Fruit fly (Drosophila melanogaster) whole organism, prepupa: ENCODE results near the gene CG13454.

ENCODE experiments used
- Blimp-1 ChIP-seq: fragments of 200-800 bp; sonication (Bioruptor generic); optimal IDR thresholded peaks from 3 replicates; lab custom pipeline; 2017; ENCODE audit warnings: missing biosample characterization, missing genetic modification characterization, mild to moderate bottlenecking, moderate library complexity, missing genetic modification reagents
- CG10669 ChIP-seq: fragments of 200-800 bp; sonication (Bioruptor generic); optimal IDR thresholded peaks from 3 replicates; lab custom pipeline; 2018; ENCODE audit warnings: missing biosample characterization, mild to moderate bottlenecking, missing genetic modification characterization, moderate library complexity
- CG11294 ChIP-seq: fragments of 200-800 bp; sonication (Bioruptor generic); IDR thresholded peaks from 2 replicates; pipeline ENCODE4 v1.3.6; 2022; ENCODE audit warnings: missing biosample characterization, missing genetic modification characterization
- CG11762 ChIP-seq: fragments of 200-800 bp; sonication (Bioruptor generic); optimal IDR thresholded peaks from 3 replicates; lab custom pipeline; 2016; ENCODE audit warnings: missing biosample characterization, missing genetic modification characterization; ENCODE audit not compliant: insufficient read depth
- CG11902 ChIP-seq: fragments of 200-800 bp; sonication (Bioruptor generic); optimal IDR thresholded peaks from 3 replicates; lab custom pipeline; 2016; ENCODE audit warnings: missing biosample characterization, missing genetic modification characterization
- CG15336 ChIP-seq: fragments of 200-800 bp; sonication (Bioruptor generic); IDR thresholded peaks from 2 replicates; pipeline ENCODE4 v1.3.6; 2022; ENCODE audit warnings: missing biosample characterization, missing genetic modification characterization
- CG3032 ChIP-seq: fragments of 200-800 bp; optimal IDR thresholded peaks from 2 replicates; lab custom pipeline; 2019; ENCODE audit warnings: missing biosample characterization, mild to moderate bottlenecking, missing genetic modification characterization, moderate library complexity
- CG31627 ChIP-seq: fragments of 200-800 bp; sonication (Bioruptor generic); optimal IDR thresholded peaks from 3 replicates; lab custom pipeline; 2016; ENCODE audit warnings: missing biosample characterization, missing genetic modification characterization
- CG32006 ChIP-seq: fragments of 200-800 bp; sonication (Bioruptor generic); optimal IDR thresholded peaks from 3 replicates; lab custom pipeline; 2017; ENCODE audit warnings: missing biosample characterization, mild to moderate bottlenecking, missing genetic modification characterization
- CG34406 ChIP-seq: fragments of 200-800 bp; sonication (Bioruptor generic); optimal IDR thresholded peaks from 3 replicates; lab custom pipeline; 2016; ENCODE audit warnings: missing biosample characterization, missing genetic modification characterization
- CG4318 ChIP-seq: fragments of 200-800 bp; sonication (Bioruptor generic); optimal IDR thresholded peaks from 3 replicates; lab custom pipeline; 2017; ENCODE audit warnings: missing biosample characterization, mild to moderate bottlenecking, missing genetic modification characterization
- CG6276 ChIP-seq: fragments of 200-800 bp; sonication (Bioruptor generic); optimal IDR thresholded peaks from 2 replicates; lab custom pipeline; 2017; ENCODE audit warnings: missing biosample characterization, mild to moderate bottlenecking, missing genetic modification characterization
- CG6808 ChIP-seq: fragments of 200-800 bp; sonication (Bioruptor generic); optimal IDR thresholded peaks from 3 replicates; lab custom pipeline; 2017; ENCODE audit warnings: missing biosample characterization, missing genetic modification characterization, mild to moderate bottlenecking, moderate library complexity, missing genetic modification reagents
- CG6854 ChIP-seq: fragments of 200-800 bp; sonication (Bioruptor generic); optimal IDR thresholded peaks from 2 replicates; lab custom pipeline; 2017; ENCODE audit warnings: missing biosample characterization, mild to moderate bottlenecking, missing genetic modification characterization
- CG7368 ChIP-seq: fragments of 200-800 bp; sonication (Bioruptor generic); optimal IDR thresholded peaks from 3 replicates; lab custom pipeline; 2016; ENCODE audit warnings: missing biosample characterization, missing genetic modification characterization
- CG8119 ChIP-seq: fragments of 200-800 bp; sonication (Bioruptor generic); IDR thresholded peaks from 3 replicates; pipeline ENCODE4 v1.3.6; 2022; ENCODE audit warnings: missing biosample characterization, missing genetic modification characterization
- CG8319 ChIP-seq: fragments of 200-800 bp; sonication (Bioruptor generic); optimal IDR thresholded peaks from 3 replicates; lab custom pipeline; 2016; ENCODE audit warnings: missing biosample characterization, missing genetic modification characterization
- CG8632 ChIP-seq: fragments of 200-800 bp; sonication (Bioruptor generic); optimal IDR thresholded peaks from 3 replicates; lab custom pipeline; 2016; ENCODE audit warnings: missing biosample characterization, missing genetic modification characterization
- Eip75B ChIP-seq: fragments of 200-800 bp; sonication (Bioruptor generic); optimal IDR thresholded peaks from 3 replicates; lab custom pipeline; 2016; ENCODE audit warnings: missing biosample characterization, missing genetic modification characterization
- Eip78C ChIP-seq: fragments of 200-800 bp; sonication (Bioruptor generic); peaks from one replicate; lab custom pipeline; 2016; ENCODE audit warnings: missing biosample characterization, missing genetic modification characterization
- Eip93F ChIP-seq: fragments of 200-800 bp; sonication (Bioruptor generic); optimal IDR thresholded peaks from 2 replicates; lab custom pipeline; 2016; ENCODE audit warnings: missing biosample characterization, mild to moderate bottlenecking, missing genetic modification characterization
- Ets21C ChIP-seq: fragments of 200-800 bp; sonication (Bioruptor generic); optimal IDR thresholded peaks from 3 replicates; lab custom pipeline; 2016; ENCODE audit warnings: missing biosample characterization, missing genetic modification characterization
- Ets96B ChIP-seq: fragments of 200-800 bp; optimal IDR thresholded peaks from 2 replicates; lab custom pipeline; 2019; ENCODE audit warnings: missing biosample characterization, mild to moderate bottlenecking, missing genetic modification characterization, moderate library complexity
- Gug ChIP-seq: fragments of 200-800 bp; sonication (Bioruptor generic); IDR thresholded peaks from 2 replicates; pipeline ENCODE4 v1.3.6; 2022; ENCODE audit warnings: missing biosample characterization, missing genetic modification characterization
- Hr4 ChIP-seq: fragments of 200-800 bp; sonication (Bioruptor generic); optimal IDR thresholded peaks from 3 replicates; lab custom pipeline; 2016; ENCODE audit warnings: missing biosample characterization, missing genetic modification characterization
- Lpt ChIP-seq: fragments of 200-800 bp; sonication (Bioruptor generic); optimal IDR thresholded peaks from 3 replicates; lab custom pipeline; 2016; ENCODE audit warnings: missing biosample characterization, missing genetic modification characterization
- Met ChIP-seq: fragments of 200-800 bp; sonication (Bioruptor generic); optimal IDR thresholded peaks from 3 replicates; lab custom pipeline; 2016; ENCODE audit warnings: missing biosample characterization, missing genetic modification characterization
- OdsH ChIP-seq: fragments of 200-800 bp; sonication (Bioruptor generic); optimal IDR thresholded peaks from 3 replicates; lab custom pipeline; 2016; ENCODE audit warnings: missing biosample characterization, missing genetic modification characterization
- Smox ChIP-seq: fragments of 200-800 bp; sonication (Bioruptor generic); optimal IDR thresholded peaks from 3 replicates; lab custom pipeline; 2016; ENCODE audit warnings: missing biosample characterization, missing genetic modification characterization
- Sox102F ChIP-seq: fragments of 200-800 bp; sonication (Bioruptor generic); optimal IDR thresholded peaks from 2 replicates; lab custom pipeline; 2016; ENCODE audit warnings: missing biosample characterization, mild to moderate bottlenecking, missing genetic modification characterization
- Sox15 ChIP-seq: fragments of 200-800 bp; sonication (Bioruptor generic); optimal IDR thresholded peaks from 3 replicates; lab custom pipeline; 2016; ENCODE audit warnings: missing biosample characterization, missing genetic modification characterization
- achi ChIP-seq: fragments of 200-800 bp; sonication (Bioruptor generic); optimal IDR thresholded peaks from 3 replicates; lab custom pipeline; 2016; ENCODE audit warnings: missing biosample characterization, missing genetic modification characterization
- cyc ChIP-seq: fragments of 200-800 bp; sonication (Bioruptor generic); optimal IDR thresholded peaks from 3 replicates; lab custom pipeline; 2016; ENCODE audit warnings: missing biosample characterization, missing genetic modification characterization
- dac ChIP-seq: fragments of 200-800 bp; sonication (Bioruptor generic); optimal IDR thresholded peaks from 2 replicates; lab custom pipeline; 2017; ENCODE audit warnings: missing biosample characterization, mild to moderate bottlenecking, missing genetic modification characterization
- dsx ChIP-seq: fragments of 200-800 bp; optimal IDR thresholded peaks from 3 replicates; lab custom pipeline; 2019; ENCODE audit warnings: missing biosample characterization, mild to moderate bottlenecking, missing genetic modification characterization, moderate library complexity; ENCODE audit not compliant: poor library complexity, severe bottlenecking
- esn ChIP-seq: fragments of 200-800 bp; sonication (Bioruptor generic); optimal IDR thresholded peaks from 2 replicates; lab custom pipeline; 2016; ENCODE audit warnings: missing biosample characterization, mild to moderate bottlenecking, missing genetic modification characterization, moderate library complexity
- fkh ChIP-seq: fragments of 200-800 bp; sonication (Bioruptor generic); optimal IDR thresholded peaks from 3 replicates; lab custom pipeline; 2017; ENCODE audit warnings: missing biosample characterization, mild to moderate bottlenecking, missing genetic modification characterization, moderate library complexity
- lz ChIP-seq: fragments of 200-800 bp; sonication (Bioruptor generic); optimal IDR thresholded peaks from 3 replicates; lab custom pipeline; 2016; ENCODE audit warnings: missing biosample characterization, missing genetic modification characterization
- net ChIP-seq: fragments of 200-800 bp; sonication (Bioruptor generic); optimal IDR thresholded peaks from 3 replicates; lab custom pipeline; 2016; ENCODE audit warnings: missing biosample characterization, missing genetic modification characterization
- pdm3 ChIP-seq: fragments of 200-800 bp; sonication (Bioruptor generic); optimal IDR thresholded peaks from 3 replicates; lab custom pipeline; 2016; ENCODE audit warnings: missing biosample characterization, missing genetic modification characterization
- ss ChIP-seq, 2 experiments: fragments of 200-800 bp; sonication (Bioruptor generic); optimal IDR thresholded peaks; 2 replicates in 1 of 2; 3 replicates in 1 of 2; lab custom pipeline; 2017 to 2018; ENCODE audit warnings: mild to moderate bottlenecking in 2 of 2, missing biosample characterization in 2 of 2, missing genetic modification characterization in 2 of 2, moderate library complexity in 1 of 2
- svp ChIP-seq: fragments of 200-800 bp; sonication (Bioruptor generic); peaks from one replicate; lab custom pipeline; 2016; ENCODE audit warnings: missing biosample characterization, missing genetic modification characterization
- topi ChIP-seq: fragments of 200-800 bp; sonication (Bioruptor generic); optimal IDR thresholded peaks from 3 replicates; lab custom pipeline; 2016; ENCODE audit warnings: missing biosample characterization, missing genetic modification characterization
- vri ChIP-seq: fragments of 200-800 bp; sonication (Bioruptor generic); optimal IDR thresholded peaks from 3 replicates; lab custom pipeline; 2016; ENCODE audit warnings: missing biosample characterization, mild to moderate bottlenecking, missing genetic modification characterization

Gene CG13454

DNA sequence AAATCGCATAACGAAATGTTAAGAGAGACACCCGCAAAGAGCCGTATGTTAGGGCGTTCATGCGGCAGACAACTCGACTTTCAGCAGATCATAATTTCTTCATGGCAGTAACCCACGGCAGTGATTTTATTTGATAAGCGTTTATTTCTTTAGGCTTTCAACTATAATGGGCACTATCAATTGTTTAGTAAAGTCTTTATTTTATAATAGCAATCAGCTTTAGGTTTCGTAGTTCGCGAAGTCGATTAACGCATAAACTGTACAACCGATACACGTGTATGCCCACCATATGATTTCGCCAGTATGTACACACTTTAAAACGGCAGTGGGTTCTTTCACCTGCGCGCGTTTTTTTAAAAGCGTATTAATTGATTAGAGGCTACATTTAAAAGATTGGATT is 8.6 kb downstream of the CG13454 start, which contains the start of gene CG7841 (continued):
- TF ChIP-seq CG11902: peak; percentile 90
- peak; percentile 98 for TF ChIP-seq Hr4 (GFP tag; lab: Kevin White, UChicago)
- peak; percentile 96 for TF ChIP-seq Lpt (GFP tag; lab: Kevin White, UChicago)
- TF ChIP-seq CG10669 (GFP tag; lab: Kevin White, UChicago): peak; percentile 98
- peak; percentile 97 for TF ChIP-seq CG8632 (GFP tag; lab: Kevin White, UChicago)
- TF ChIP-seq CG32006: peak; percentile 96
- peak; percentile 99 for TF ChIP-seq lz (GFP tag; lab: Kevin White, UChicago)
- TF ChIP-seq Gug: peak; percentile 93
- TF ChIP-seq ss (GFP tag; optimal IDR thresholded peaks at IDR 0.05; lab: Kevin White, UChicago): peak; percentile 98 to 99
- peak; percentile 99 for TF ChIP-seq Eip93F
- TF ChIP-seq pdm3 (GFP tag; lab: Kevin White, UChicago): peak; percentile 98

dm6 chr3L:15507148-15507896 is 9.5 kb downstream of the CG13454 start:
- TF ChIP-seq vri (GFP tag; lab: Kevin White, UChicago): peak; percentile 80
- TF ChIP-seq svp (GFP tag; lab: Kevin White, UChicago): peak; percentile 97
- no peak for TF ChIP-seq pdm3 (GFP tag; lab: Kevin White, UChicago)
- TF ChIP-seq, all 60 proteins: peak for 2

DNA sequence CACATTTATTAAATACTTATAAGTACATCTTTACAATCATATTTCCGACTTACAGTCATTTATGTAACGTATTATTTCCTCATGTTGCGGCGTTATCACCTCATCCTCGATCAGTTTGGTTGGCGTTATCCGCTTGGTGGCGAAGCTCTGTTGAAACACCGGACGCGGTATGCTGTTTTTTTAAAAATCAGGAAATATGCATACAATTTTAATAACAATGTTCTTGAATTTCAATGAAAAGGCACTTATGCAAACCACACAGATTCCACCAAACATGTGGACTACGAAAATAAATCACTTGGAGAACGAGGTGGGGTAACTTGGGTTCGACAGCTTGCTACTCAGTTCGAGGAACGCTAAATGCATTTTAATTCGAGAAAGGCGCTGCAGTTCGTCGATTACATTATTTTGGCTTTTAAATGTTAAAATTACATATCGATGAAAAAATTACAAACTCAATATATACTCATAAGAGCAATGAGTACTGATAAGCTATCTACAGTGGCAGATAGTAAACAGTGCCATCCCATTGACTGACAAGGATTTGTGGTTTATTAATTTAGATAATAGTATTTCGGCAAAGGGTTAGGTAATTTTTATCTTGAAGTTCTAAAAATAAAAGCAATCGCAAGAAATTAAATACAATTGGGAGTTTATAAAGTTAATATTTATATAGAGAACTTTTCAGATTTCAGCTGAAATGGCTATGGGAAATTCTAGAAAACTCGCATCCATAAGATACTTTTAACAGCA is 10.5 kb downstream of the CG13454 start:
- TF ChIP-seq CG10669 (GFP tag; lab: Kevin White, UChicago): peak; percentile 11
- TF ChIP-seq net: no peak
- TF ChIP-seq Ets96B (tag; lab: Kevin White, UChicago): no peak
- no peak for TF ChIP-seq Smox (GFP tag; lab: Kevin White, UChicago)
- TF ChIP-seq cyc (GFP tag; lab: Kevin White, UChicago): no peak
- no peak for TF ChIP-seq CG8319
- no peak for TF ChIP-seq CG4318 (GFP tag; lab: Kevin White, UChicago)
- TF ChIP-seq svp (GFP tag; lab: Kevin White, UChicago): peak; percentile 80
- TF ChIP-seq CG31627 (GFP tag; lab: Kevin White, UChicago): peak; percentile 24
- TF ChIP-seq CG3032 (tag; lab: Kevin White, UChicago): no peak
- TF ChIP-seq CG7368 (GFP tag; lab: Kevin White, UChicago): no peak
- peak; percentile 12 for TF ChIP-seq Sox102F (GFP tag; lab: Kevin White, UChicago)
- TF ChIP-seq CG6276 (GFP tag; lab: Kevin White, UChicago): no peak
- no peak for TF ChIP-seq fkh
- no peak for TF ChIP-seq CG11902
- TF ChIP-seq pdm3 (GFP tag; lab: Kevin White, UChicago): no peak
- peak; percentile 5 for TF ChIP-seq CG32006
- TF ChIP-seq CG6808 (GFP tag; lab: Kevin White, UChicago): peak; percentile 45
- no peak for TF ChIP-seq CG8119
- no peak for TF ChIP-seq topi (GFP tag; lab: Kevin White, UChicago)
- TF ChIP-seq Eip75B: no peak
- TF ChIP-seq esn (GFP tag; lab: Kevin White, UChicago): peak; percentile 16
- peak; percentile 78 for TF ChIP-seq Eip78C (GFP tag; lab: Kevin White, UChicago)
- no peak for TF ChIP-seq vri (GFP tag; lab: Kevin White, UChicago)
- no peak for TF ChIP-seq Sox15 (GFP tag; lab: Kevin White, UChicago)
- TF ChIP-seq Gug: no peak
- no peak for TF ChIP-seq Lpt (GFP tag; lab: Kevin White, UChicago)
- no peak for TF ChIP-seq CG15336 (GFP tag; lab: Robert Waterston, UW)
- TF ChIP-seq CG11762 (GFP tag; lab: Kevin White, UChicago): no peak
- TF ChIP-seq CG11294 (GFP tag; lab: Robert Waterston, UW): no peak
- no peak for TF ChIP-seq dac
- no peak for TF ChIP-seq CG34406
- no peak for TF ChIP-seq OdsH (GFP tag; lab: Kevin White, UChicago)
- no peak for TF ChIP-seq achi (GFP tag; lab: Kevin White, UChicago)
- no peak for TF ChIP-seq Ets21C (GFP tag; lab: Kevin White, UChicago)
- no peak for TF ChIP-seq Blimp-1 (GFP tag; lab: Kevin White, UChicago)
- no peak for TF ChIP-seq dsx
- no peak for TF ChIP-seq Met
- TF ChIP-seq CG6854 (GFP tag; lab: Kevin White, UChicago): no peak
- TF ChIP-seq, all 60 proteins: peak for 8
